Fruit fly (Drosophila melanogaster) whole organism, embryonic: ENCODE measurements around the gene bark.
A peak's percentile ranks its signal among the peaks of the same experiment; 100 is the strongest.

Experiments
- Asciz ChIP-seq: fragments of 200-800 bp; sonication (Bioruptor generic); optimal IDR thresholded peaks from 2 replicates; lab custom pipeline; 2017; ENCODE audit warnings: missing biosample characterization, mild to moderate bottlenecking, missing genetic modification characterization, missing genetic modification reagents
- Awh ChIP-seq: fragments of 200-800 bp; sonication (Bioruptor generic); IDR thresholded peaks from 2 replicates; pipeline ENCODE4, ENCODE4 v1.3.6; 2022; ENCODE audit warnings: missing biosample characterization, missing genetic modification characterization
- CG10147 ChIP-seq: fragments of 200-800 bp; sonication (Bioruptor generic); optimal IDR thresholded peaks from 2 replicates; lab custom pipeline; 2019; ENCODE audit warnings: missing biosample characterization, mild to moderate bottlenecking, missing genetic modification characterization, moderate library complexity
- CG10565 ChIP-seq: fragments of 200-800 bp; sonication (Bioruptor generic); optimal IDR thresholded peaks from 3 replicates; lab custom pipeline; 2016; ENCODE audit warnings: missing biosample characterization, mild to moderate bottlenecking, missing genetic modification characterization
- CG11398 ChIP-seq: fragments of 200-800 bp; sonication (Bioruptor generic); optimal IDR thresholded peaks from 2 replicates; lab custom pipeline; 2016; ENCODE audit warnings: missing biosample characterization, missing genetic modification characterization
- CG13287 ChIP-seq: fragments of 200-800 bp; sonication (Bioruptor generic); IDR thresholded peaks from 2 replicates; pipeline ENCODE4 v1.3.6; 2022; ENCODE audit warnings: missing biosample characterization, missing genetic modification characterization; ENCODE audit not compliant: partially characterized antibody
- CG13624 ChIP-seq: fragments of 200-800 bp; sonication (Bioruptor generic); optimal IDR thresholded peaks from 2 replicates; lab custom pipeline; 2016; ENCODE audit warnings: missing biosample characterization, missing genetic modification characterization
- CG14014 ChIP-seq: fragments of 200-800 bp; sonication (Bioruptor generic); IDR thresholded peaks from 2 replicates; pipeline ENCODE4 v1.3.6; 2022; ENCODE audit warnings: missing biosample characterization, missing genetic modification characterization
- CG1529 ChIP-seq: fragments of 200-800 bp; sonication (Bioruptor generic); optimal IDR thresholded peaks from 3 replicates; lab custom pipeline; 2018; ENCODE audit warnings: missing biosample characterization, missing genetic modification characterization
- CG16779 ChIP-seq: fragments of 200-800 bp; sonication (Bioruptor generic); IDR thresholded peaks from 2 replicates; pipeline ENCODE4 v1.3.6; 2022; ENCODE audit warnings: missing biosample characterization, missing genetic modification characterization
- CG16815 ChIP-seq: fragments of 200-800 bp; sonication (Bioruptor generic); optimal IDR thresholded peaks from 3 replicates; lab custom pipeline; 2017; ENCODE audit warnings: missing biosample characterization, mild to moderate bottlenecking, missing genetic modification characterization
- CG17802 ChIP-seq: fragments of 200-800 bp; sonication (Bioruptor generic); optimal IDR thresholded peaks from 2 replicates; lab custom pipeline; 2018; ENCODE audit warnings: missing biosample characterization, mild to moderate bottlenecking, missing genetic modification characterization, moderate library complexity
- CG1792 ChIP-seq: fragments of 200-800 bp; sonication (Bioruptor generic); optimal IDR thresholded peaks from 2 replicates; lab custom pipeline; 2016; ENCODE audit warnings: missing biosample characterization, missing genetic modification characterization
- CG31365 ChIP-seq: fragments of 200-800 bp; sonication (Bioruptor generic); optimal IDR thresholded peaks from 2 replicates; lab custom pipeline; 2018; ENCODE audit warnings: missing biosample characterization, mild to moderate bottlenecking, missing genetic modification characterization
- CG33557 ChIP-seq: fragments of 200-800 bp; sonication (Bioruptor generic); optimal IDR thresholded peaks from 2 replicates; lab custom pipeline; 2019; ENCODE audit warnings: missing biosample characterization, mild to moderate bottlenecking, missing genetic modification characterization, moderate library complexity
- CG34224 ChIP-seq: fragments of 200-800 bp; sonication (Bioruptor generic); IDR thresholded peaks from 3 replicates; pipeline ENCODE4 v1.3.6; 2022; ENCODE audit warnings: missing biosample characterization, missing genetic modification characterization; ENCODE audit not compliant: partially characterized antibody
- CG43689 ChIP-seq: fragments of 200-800 bp; sonication (Bioruptor generic); IDR thresholded peaks from 2 replicates; pipeline ENCODE4 v1.3.6; 2022; ENCODE audit warnings: missing biosample characterization, missing genetic modification characterization
- CG4424 ChIP-seq: fragments of 200-800 bp; sonication (Bioruptor generic); optimal IDR thresholded peaks from 3 replicates; lab custom pipeline; 2016; ENCODE audit warnings: missing biosample characterization, missing genetic modification characterization
- CG4730 ChIP-seq: fragments of 200-800 bp; sonication (Bioruptor generic); IDR thresholded peaks from 2 replicates; pipeline ENCODE4 v1.3.6; 2022; ENCODE audit warnings: missing biosample characterization, missing genetic modification characterization
- CG6654 ChIP-seq: fragments of 200-800 bp; sonication (Bioruptor generic); optimal IDR thresholded peaks from 2 replicates; lab custom pipeline; 2017; ENCODE audit warnings: missing biosample characterization, mild to moderate bottlenecking, missing genetic modification characterization
- CG6689 ChIP-seq: fragments of 200-800 bp; sonication (Bioruptor generic); IDR thresholded peaks from 2 replicates; pipeline ENCODE4 v1.3.6; 2022; ENCODE audit warnings: missing biosample characterization, missing genetic modification characterization
- CG8924 ChIP-seq: fragments of 200-800 bp; optimal IDR thresholded peaks from 3 replicates; lab custom pipeline; 2019; ENCODE audit warnings: missing biosample characterization, mild to moderate bottlenecking, missing genetic modification characterization, moderate library complexity
- CG9932 ChIP-seq: fragments of 200-800 bp; sonication (Bioruptor generic); IDR thresholded peaks from 2 replicates; pipeline ENCODE4 v1.3.6; 2022; ENCODE audit warnings: missing biosample characterization, missing genetic modification characterization
- Chrac-16 ChIP-seq: fragments of 200-800 bp; sonication (Bioruptor generic); optimal IDR thresholded peaks from 3 replicates; lab custom pipeline; 2016; ENCODE audit warnings: missing biosample characterization, missing genetic modification characterization
- D19A ChIP-seq: fragments of 200-800 bp; optimal IDR thresholded peaks from 3 replicates; lab custom pipeline; 2019; ENCODE audit warnings: missing biosample characterization, mild to moderate bottlenecking, missing genetic modification characterization, moderate library complexity
- Dfd ChIP-seq, 2 experiments: fragments of >200 bp; optimal IDR thresholded peaks; 2 replicates each; lab custom pipeline; 2017; ENCODE audit warnings: missing biosample characterization in 2 of 2, missing genetic modification characterization in 2 of 2
- Dip3 ChIP-seq: fragments of 200-800 bp; sonication (Bioruptor generic); optimal IDR thresholded peaks from 3 replicates; lab custom pipeline; 2016; ENCODE audit warnings: missing biosample characterization, missing genetic modification characterization
- Gug ChIP-seq: fragments of 200-800 bp; sonication (Bioruptor generic); IDR thresholded peaks from 4 replicates; pipeline ENCODE4 v1.3.6; 2022; ENCODE audit warnings: missing biosample characterization, missing genetic modification characterization
- Meics ChIP-seq: fragments of 200-800 bp; sonication (Bioruptor generic); optimal IDR thresholded peaks from 2 replicates; lab custom pipeline; 2017; ENCODE audit warnings: missing biosample characterization, mild to moderate bottlenecking, missing genetic modification characterization
- NC2β ChIP-seq: fragments of 200-800 bp; sonication (Bioruptor generic); optimal IDR thresholded peaks from 2 replicates; lab custom pipeline; 2016; ENCODE audit warnings: missing biosample characterization, missing genetic modification characterization
- Neu2 ChIP-seq: fragments of 200-800 bp; sonication (Bioruptor generic); optimal IDR thresholded peaks from 3 replicates; lab custom pipeline; 2016; ENCODE audit warnings: missing biosample characterization, missing genetic modification characterization, borderline replicate concordance
- Oaz ChIP-seq: fragments of 200-800 bp; sonication (Bioruptor generic); IDR thresholded peaks from 2 replicates; pipeline ENCODE4 v1.3.6; 2022; ENCODE audit warnings: missing biosample characterization, missing genetic modification characterization
- Sin3A ChIP-seq: fragments of >200 bp; optimal IDR thresholded peaks from 2 replicates; lab custom pipeline; 2018
- Six4 ChIP-seq: fragments of 200-800 bp; sonication (Bioruptor generic); optimal IDR thresholded peaks from 2 replicates; lab custom pipeline; 2016; ENCODE audit warnings: missing biosample characterization, missing genetic modification characterization
- Sry-β ChIP-seq: fragments of 200-800 bp; sonication (Bioruptor generic); optimal IDR thresholded peaks from 2 replicates; lab custom pipeline; 2018; ENCODE audit warnings: missing biosample characterization, mild to moderate bottlenecking, missing genetic modification characterization, moderate library complexity
- Taf1 ChIP-seq: fragments of 200-800 bp; sonication (Bioruptor generic); IDR thresholded peaks from 2 replicates; pipeline ENCODE4 v1.3.6; 2022; ENCODE audit warnings: missing biosample characterization, missing genetic modification characterization
- Xbp1 ChIP-seq: fragments of 200-800 bp; sonication (Bioruptor generic); optimal IDR thresholded peaks from 3 replicates; lab custom pipeline; 2016; ENCODE audit warnings: missing biosample characterization, mild to moderate bottlenecking, missing genetic modification characterization
- al ChIP-seq: fragments of 200-800 bp; sonication (Bioruptor generic); IDR thresholded peaks from 2 replicates; pipeline ENCODE4 v1.3.6; 2022; ENCODE audit warnings: missing biosample characterization, missing genetic modification characterization
- aop ChIP-seq: fragments of 200-800 bp; sonication (Bioruptor generic); IDR thresholded peaks from 2 replicates; pipeline ENCODE4 v1.3.6; 2022; ENCODE audit warnings: missing biosample characterization, missing genetic modification characterization
- gfzf ChIP-seq: fragments of 200-800 bp; sonication (Bioruptor generic); optimal IDR thresholded peaks from 2 replicates; lab custom pipeline; 2016; ENCODE audit warnings: missing biosample characterization, mild to moderate bottlenecking, missing genetic modification characterization, moderate library complexity
- hkb ChIP-seq, 2 experiments: fragments of 200-800 bp in 1 of 2; fragments of >200 bp in 1 of 2; sonication (Bioruptor generic) in 1 of 2; IDR thresholded peaks in 1 of 2; optimal IDR thresholded peaks in 1 of 2; 2 replicates each; pipeline versions ENCODE4 v1.3.6 to Lab custom; 2017 to 2022; ENCODE audit warnings: missing biosample characterization in 1 of 2, missing genetic modification characterization in 1 of 2
- jing ChIP-seq: fragments of 200-800 bp; sonication (Bioruptor generic); optimal IDR thresholded peaks from 2 replicates; lab custom pipeline; 2018; ENCODE audit warnings: missing biosample characterization, mild to moderate bottlenecking, missing genetic modification characterization
- psq ChIP-seq: fragments of 200-800 bp; sonication (Bioruptor generic); optimal IDR thresholded peaks from 2 replicates; lab custom pipeline; 2017; ENCODE audit warnings: missing biosample characterization, missing genetic modification characterization
- salm ChIP-seq: fragments of 200-800 bp; sonication (Bioruptor generic); optimal IDR thresholded peaks from 2 replicates; lab custom pipeline; 2018; ENCODE audit warnings: missing biosample characterization, mild to moderate bottlenecking, missing genetic modification characterization
- so ChIP-seq: fragments of 200-800 bp; sonication (Bioruptor generic); IDR thresholded peaks from 3 replicates; pipeline ENCODE4 v1.3.6; 2022; ENCODE audit warnings: missing biosample characterization, missing genetic modification characterization
- tio ChIP-seq: fragments of 200-800 bp; sonication (Bioruptor generic); optimal IDR thresholded peaks from 2 replicates; lab custom pipeline; 2017; ENCODE audit warnings: missing biosample characterization, missing genetic modification characterization, inconsistent platforms
- usp ChIP-seq: fragments of >200 bp; optimal IDR thresholded peaks from 2 replicates; lab custom pipeline; 2017; ENCODE audit warnings: missing biosample characterization, missing genetic modification characterization
- vfl ChIP-seq: fragments of 200-800 bp; sonication (Bioruptor generic); optimal IDR thresholded peaks from 2 replicates; lab custom pipeline; 2016; ENCODE audit warnings: missing biosample characterization, missing genetic modification characterization
- yki ChIP-seq: fragments of >200 bp; optimal IDR thresholded peaks from 3 replicates; lab custom pipeline; 2018
- zen2 ChIP-seq: fragments of 200-800 bp; sonication (Bioruptor generic); IDR thresholded peaks from 3 replicates; pipeline ENCODE4 v1.3.6; 2022; ENCODE audit warnings: missing biosample characterization, missing genetic modification characterization; ENCODE audit not compliant: partially characterized antibody
- zfh1 ChIP-seq: fragments of 200-800 bp; sonication (Bioruptor generic); IDR thresholded peaks from 3 replicates; pipeline ENCODE4 v1.3.6; 2022; ENCODE audit warnings: missing biosample characterization, missing genetic modification characterization

Gene bark

DNA sequence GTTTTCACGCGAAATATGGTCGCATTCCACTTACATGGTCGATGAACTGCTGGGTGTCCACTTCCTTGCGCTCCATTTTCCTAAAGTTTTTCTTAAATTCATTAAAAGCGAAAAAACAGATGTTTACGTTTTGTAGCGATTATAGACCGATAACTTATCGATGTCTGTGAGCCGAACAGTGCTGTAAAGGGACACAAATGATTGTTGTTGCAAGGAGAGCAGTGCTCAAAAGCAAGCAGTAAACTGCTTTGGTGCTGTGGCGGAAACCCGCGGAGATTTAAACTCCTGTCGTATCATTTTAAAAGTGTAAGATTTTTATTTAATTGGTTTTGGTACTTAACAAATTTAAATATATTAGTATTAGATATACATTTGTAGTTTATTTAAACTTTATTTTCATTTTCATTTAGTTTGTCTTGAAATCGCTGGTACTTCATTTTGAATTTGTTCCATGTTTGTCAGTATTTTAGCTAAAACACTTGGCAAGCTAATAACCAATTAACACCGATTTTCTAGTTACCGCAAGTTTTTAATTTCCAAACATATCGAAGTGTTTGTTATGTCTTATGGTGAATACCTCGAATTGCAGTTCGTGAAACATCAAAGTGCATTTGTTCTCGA is 26.4 kb downstream of the bark start, which contains the start of gene CG3407 (continued):
- TF ChIP-seq Six4 (GFP tag; lab: Kevin White, UChicago) (no peak), Xbp1 (peak; percentile 28), psq (no peak), tio (no peak), Neu2 (no peak), Sry-β (GFP tag; lab: Kevin White, UChicago) (no peak), al (peak; percentile 13; the same call in 1 of the 2 replicates), D19A (no peak), CG17802 (tag; lab: Kevin White, UChicago) (no peak), CG31365 (tag; lab: Kevin White, UChicago) (peak; percentile 99), CG6689 (GFP tag; lab: Robert Waterston, UW) (no peak), CG16815 (GFP tag; lab: Kevin White, UChicago) (peak; percentile 4), CG14014 (GFP tag; lab: Robert Waterston, UW) (no peak), CG13287 (GFP tag; lab: Robert Waterston, UW) (peak; percentile 81), jing (no peak), CG13624 (GFP tag; lab: Kevin White, UChicago) (peak; percentile 47), NC2β (peak; percentile 63), CG33557 (no peak), Asciz (GFP tag; lab: Kevin White, UChicago) (no peak), vfl (GFP tag; lab: Kevin White, UChicago) (peak; percentile 76), usp (GFP tag; lab: Kevin White, UChicago) (no peak), CG6654 (no peak), CG16779 (GFP tag; lab: Robert Waterston, UW) (no peak), CG10147 (GFP tag; lab: Kevin White, UChicago) (no peak), aop (GFP tag; lab: Robert Waterston, UW) (peak; percentile 41; the same call in 1 of the 2 replicates), CG9932 (GFP tag; lab: Robert Waterston, UW) (peak; percentile 83), Sin3A (lab: Kevin White, UChicago) (peak; percentile 36), hkb (optimal IDR thresholded peaks at IDR 0.05; lab: Kevin White, UChicago) (peak; percentile 38), hkb (GFP tag; IDR thresholded peaks at IDR 0.05; lab: Robert Waterston, UW) (no peak), Chrac-16 (GFP tag; lab: Kevin White, UChicago) (peak; percentile 55), gfzf (GFP tag; lab: Kevin White, UChicago) (peak; percentile 29), yki (lab: Kevin White, UChicago) (no peak), salm (tag; lab: Kevin White, UChicago) (no peak), Gug (GFP tag; lab: Robert Waterston, UW) (no peak; the same call in 3 of the 4 replicates), Taf1 (GFP tag; lab: Robert Waterston, UW) (no peak), CG8924 (peak; percentile 48), CG43689 (GFP tag; lab: Robert Waterston, UW) (no peak), zfh1 (GFP tag; lab: Robert Waterston, UW) (peak; percentile 53; the same call in 2 of the 3 replicates), CG1792 (GFP tag; lab: Kevin White, UChicago) (no peak), CG4424 (GFP tag; lab: Kevin White, UChicago) (peak; percentile 24), so (no peak), CG4730 (GFP tag; lab: Robert Waterston, UW) (no peak), CG34224 (GFP tag; lab: Robert Waterston, UW) (peak; percentile 80), CG11398 (no peak), Dip3 (peak; percentile 52), Oaz (GFP tag; lab: Robert Waterston, UW) (no peak), Dfd (GFP tag; optimal IDR thresholded peaks at IDR 0.05; lab: Kevin White, UChicago) (peak in 1 of 2 experiments; percentile 48), CG1529 (GFP tag; lab: Kevin White, UChicago) (no peak), CG10565 (GFP tag; lab: Kevin White, UChicago) (no peak), Awh (no peak), Meics (GFP tag; lab: Kevin White, UChicago) (no peak), zen2 (GFP tag; lab: Robert Waterston, UW) (no peak; the same call in 2 of the 3 replicates)
